Worm (Caenorhabditis elegans) whole organism, L4 larva: ENCODE data around the gene elo-8.

ENCODE experiments used
- F10B5.3 ChIP-seq: sonication (generic microtip); optimal IDR thresholded peaks from 2 replicates; lab custom pipeline; 2016; ENCODE audit warnings: mild to moderate bottlenecking, missing genetic modification characterization, missing compliant biosample characterization
- F26F4.8 ChIP-seq: fragments of 200-800 bp; sonication (Bioruptor generic); conservative IDR thresholded peaks from 2 replicates; pipeline ENCODE4 v1.3.6; 2022; ENCODE audit warnings: missing genetic modification characterization, missing compliant biosample characterization
- F44E2.7 ChIP-seq: fragments of 200-800 bp; sonication (Bioruptor generic); IDR thresholded peaks from 2 replicates; pipeline ENCODE4 v2.1.2; 2022; ENCODE audit warnings: missing genetic modification characterization, missing compliant biosample characterization
- R02D3.7 ChIP-seq: fragments of 150-350 bp; sonication (generic microtip); optimal IDR thresholded peaks from 3 replicates; lab custom pipeline; 2014; ENCODE audit warnings: missing biosample characterization, missing genetic modification characterization
- T20F7.1 ChIP-seq: fragments of 200-800 bp; sonication (Bioruptor generic); optimal IDR thresholded peaks from 2 replicates; lab custom pipeline; 2018; ENCODE audit warnings: mild to moderate bottlenecking, missing genetic modification characterization, missing compliant biosample characterization
- Y105C5A.15 ChIP-seq: fragments of 200-800 bp; sonication (Bioruptor generic); IDR thresholded peaks from 2 replicates; pipeline ENCODE4 v1.3.6; 2022; ENCODE audit warnings: missing genetic modification characterization, missing compliant biosample characterization
- Y48G9A.11 ChIP-seq: fragments of 200-800 bp; sonication (Bioruptor generic); IDR thresholded peaks from 2 replicates; pipeline ENCODE4 v1.3.6; 2022; ENCODE audit warnings: missing genetic modification reagents, missing genetic modification characterization, missing compliant biosample characterization
- aha-1 ChIP-seq: fragments of 150-350 bp; peaks from one replicate; lab custom pipeline; 2014; ENCODE audit warnings: missing biosample characterization, missing genetic modification characterization
- ama-1 ChIP-seq: fragments of 150-350 bp; optimal IDR thresholded peaks from 2 replicates; lab custom pipeline; 2014; ENCODE audit warnings: inconsistent platforms, mixed read lengths
- arid-1 ChIP-seq: fragments of 200-800 bp; sonication (Bioruptor generic); conservative IDR thresholded peaks from 2 replicates; pipeline ENCODE4 v1.3.6; 2022; ENCODE audit warnings: missing genetic modification reagents, missing genetic modification characterization, missing compliant biosample characterization
- attf-4 ChIP-seq: sonication (generic microtip); optimal IDR thresholded peaks from 3 replicates; lab custom pipeline; 2017; ENCODE audit warnings: missing biosample characterization, missing genetic modification characterization
- ceh-32 ChIP-seq: sonication (generic microtip); optimal IDR thresholded peaks from 2 replicates; lab custom pipeline; 2016; ENCODE audit warnings: mild to moderate bottlenecking, missing genetic modification characterization, missing compliant biosample characterization; ENCODE audit not compliant: poor library complexity
- ceh-62 ChIP-seq: sonication (generic microtip); optimal IDR thresholded peaks from 2 replicates; lab custom pipeline; 2017; ENCODE audit warnings: missing biosample characterization, missing genetic modification characterization
- ctbp-1 ChIP-seq: fragments of 200-800 bp; sonication (Bioruptor generic); IDR thresholded peaks from 2 replicates; pipeline ENCODE4 v1.3.6; 2022; ENCODE audit warnings: missing genetic modification reagents, missing genetic modification characterization, missing compliant biosample characterization
- daf-8 ChIP-seq: fragments of 200-800 bp; sonication (Bioruptor generic); IDR thresholded peaks from 2 replicates; pipeline ENCODE4 v1.3.6; 2022; ENCODE audit warnings: missing genetic modification characterization, missing compliant biosample characterization
- dmd-6 ChIP-seq: fragments of 200-800 bp; sonication (Bioruptor generic); IDR thresholded peaks from 2 replicates; pipeline ENCODE4 v1.3.6; 2022; ENCODE audit warnings: missing genetic modification reagents, missing genetic modification characterization, missing compliant biosample characterization
- dmd-8 ChIP-seq: fragments of 200-800 bp; sonication (Bioruptor generic); IDR thresholded peaks from 2 replicates; pipeline ENCODE4 v1.3.6; 2022; ENCODE audit warnings: missing genetic modification characterization, missing compliant biosample characterization
- duxl-1 ChIP-seq: sonication (generic microtip); optimal IDR thresholded peaks from 2 replicates; lab custom pipeline; 2016; ENCODE audit warnings: mild to moderate bottlenecking, missing genetic modification characterization, moderate library complexity, missing compliant biosample characterization; ENCODE audit not compliant: poor library complexity
- dve-1 ChIP-seq: sonication (generic microtip); optimal IDR thresholded peaks from 2 replicates; lab custom pipeline; 2017; ENCODE audit warnings: antibody characterized with exemption, mild to moderate bottlenecking, missing genetic modification characterization, missing compliant biosample characterization; ENCODE audit not compliant: insufficient read depth
- egl-43 ChIP-seq: fragments of 200-800 bp; sonication (Bioruptor generic); IDR thresholded peaks from 2 replicates; pipeline ENCODE4 v1.3.6; 2022; ENCODE audit warnings: missing genetic modification reagents, missing genetic modification characterization, missing compliant biosample characterization
- fos-1 ChIP-seq: fragments of 150-350 bp; optimal IDR thresholded peaks from 2 replicates; lab custom pipeline; 2014; ENCODE audit warnings: missing biosample characterization, missing genetic modification characterization
- hif-1 ChIP-seq, 2 experiments: sonication (generic microtip); optimal IDR thresholded peaks; 2 replicates each; lab custom pipeline; 2016 to 2017; ENCODE audit warnings: missing compliant biosample characterization in 2 of 2, missing genetic modification characterization in 2 of 2, missing genetic modification reagents in 2 of 2, missing genotype in 2 of 2, mild to moderate bottlenecking in 1 of 2
- hlh-30 ChIP-seq: sonication (generic microtip); optimal IDR thresholded peaks from 2 replicates; lab custom pipeline; 2017; ENCODE audit warnings: antibody characterized with exemption, mild to moderate bottlenecking, missing genetic modification characterization, missing compliant biosample characterization; ENCODE audit not compliant: insufficient read depth
- lim-7 ChIP-seq: fragments of 200-800 bp; sonication (Bioruptor generic); IDR thresholded peaks from 2 replicates; pipeline ENCODE4 v1.3.6; 2022; ENCODE audit warnings: missing genetic modification characterization, missing compliant biosample characterization
- lin-13 ChIP-seq: fragments of 150-350 bp; optimal IDR thresholded peaks from 2 replicates; lab custom pipeline; 2014; ENCODE audit warnings: missing biosample characterization, missing genetic modification reagents, missing genetic modification characterization
- lin-38 ChIP-seq: fragments of 200-800 bp; sonication (Bioruptor generic); IDR thresholded peaks from 2 replicates; pipeline ENCODE4 v1.3.6; 2022; ENCODE audit warnings: missing genetic modification reagents, missing genetic modification characterization, missing compliant biosample characterization
- mdt-29 ChIP-seq: fragments of 200-800 bp; sonication (Bioruptor generic); IDR thresholded peaks from 2 replicates; pipeline ENCODE4 v1.3.6; 2022; ENCODE audit warnings: missing genetic modification reagents, missing genetic modification characterization, missing compliant biosample characterization
- mep-1 ChIP-seq: fragments of 150-350 bp; sonication (generic microtip); optimal IDR thresholded peaks from 3 replicates; lab custom pipeline; 2014; ENCODE audit warnings: missing biosample characterization, missing genetic modification characterization
- mes-2 ChIP-seq: sonication (generic microtip); optimal IDR thresholded peaks from 2 replicates; lab custom pipeline; 2016; ENCODE audit warnings: missing genotype, mild to moderate bottlenecking, missing genetic modification characterization, missing compliant biosample characterization; ENCODE audit not compliant: poor library complexity, severe bottlenecking
- nhr-102 ChIP-seq: sonication (generic microtip); optimal IDR thresholded peaks from 2 replicates; lab custom pipeline; 2016; ENCODE audit warnings: mild to moderate bottlenecking, missing genetic modification characterization, moderate library complexity, missing compliant biosample characterization
- nhr-237 ChIP-seq: sonication (generic microtip); optimal IDR thresholded peaks from 2 replicates; lab custom pipeline; 2017; ENCODE audit warnings: missing biosample characterization, missing genetic modification characterization
- nhr-28 ChIP-seq: fragments of 150-350 bp; optimal IDR thresholded peaks from 2 replicates; lab custom pipeline; 2014; ENCODE audit warnings: missing biosample characterization, missing genetic modification characterization
- nhr-77 ChIP-seq: fragments of 150-350 bp; optimal IDR thresholded peaks from 2 replicates; lab custom pipeline; 2014; ENCODE audit warnings: missing biosample characterization, missing genetic modification characterization
- pha-4 ChIP-seq, 2 experiments: fragments of 150-350 bp in 1 of 2; fragments of 200-800 bp in 1 of 2; sonication (Bioruptor generic) in 1 of 2; IDR thresholded peaks in 1 of 2; optimal IDR thresholded peaks in 1 of 2; 2 replicates each; pipeline versions ENCODE4 v1.3.6 to Lab custom; 2014 to 2022; ENCODE audit warnings: missing genetic modification characterization in 2 of 2, missing genetic modification reagents in 2 of 2, missing biosample characterization in 1 of 2, missing compliant biosample characterization in 1 of 2
- sdz-12 ChIP-seq: fragments of 200-800 bp; sonication (Bioruptor generic); optimal IDR thresholded peaks from 2 replicates; lab custom pipeline; 2018; ENCODE audit warnings: mild to moderate bottlenecking, missing genetic modification characterization, missing compliant biosample characterization
- skn-1 ChIP-seq: fragments of 150-350 bp; optimal IDR thresholded peaks from 2 replicates; lab custom pipeline; 2014; ENCODE audit warnings: missing biosample characterization, missing genetic modification characterization
- snpc-1.2 ChIP-seq: fragments of 200-800 bp; sonication (Bioruptor generic); IDR thresholded peaks from 2 replicates; pipeline ENCODE4 v1.3.6; 2022; ENCODE audit warnings: missing genetic modification reagents, missing genetic modification characterization, missing compliant biosample characterization
- snpc-4 ChIP-seq: fragments of 150-350 bp; optimal IDR thresholded peaks from 2 replicates; lab custom pipeline; 2014; ENCODE audit warnings: missing biosample characterization, missing genetic modification characterization
- tra-1 ChIP-seq: fragments of 200-800 bp; sonication (Bioruptor generic); IDR thresholded peaks from 2 replicates; pipeline ENCODE4 v1.3.6; 2022; ENCODE audit warnings: missing genetic modification reagents, missing genetic modification characterization, missing compliant biosample characterization
- unc-130 ChIP-seq: sonication (generic microtip); optimal IDR thresholded peaks from 2 replicates; lab custom pipeline; 2016; ENCODE audit warnings: missing genetic modification reagents, missing genetic modification characterization, missing compliant biosample characterization
- unc-39 ChIP-seq: sonication (generic microtip); optimal IDR thresholded peaks from 2 replicates; lab custom pipeline; 2017; ENCODE audit warnings: missing biosample characterization, missing genetic modification characterization
- unc-62 ChIP-seq, 3 experiments: fragments of 150-350 bp in 1 of 3; sonication (generic microtip); optimal IDR thresholded peaks in 2 of 3; peaks in 1 of 3; 1 replicate in 1 of 3; 2 replicates in 2 of 3; lab custom pipeline; 2014 to 2017; ENCODE audit warnings: missing biosample characterization in 3 of 3, missing genetic modification characterization in 3 of 3, missing genetic modification reagents in 3 of 3, missing genotype in 1 of 3
- vab-7 ChIP-seq: fragments of 200-800 bp; sonication (Bioruptor generic); IDR thresholded peaks from 2 replicates; pipeline ENCODE4 v1.3.6; 2022; ENCODE audit warnings: missing genetic modification reagents, missing genetic modification characterization, missing compliant biosample characterization
- zfp-3 ChIP-seq: fragments of 200-800 bp; sonication (Bioruptor generic); conservative IDR thresholded peaks from 2 replicates; pipeline ENCODE4 v1.3.6; 2022; ENCODE audit warnings: missing genetic modification reagents, missing genetic modification characterization, missing compliant biosample characterization
- zip-2 ChIP-seq: fragments of 150-350 bp; optimal IDR thresholded peaks from 2 replicates; lab custom pipeline; 2014; ENCODE audit warnings: missing biosample characterization, missing genetic modification characterization

elo-8 gene

DNA sequence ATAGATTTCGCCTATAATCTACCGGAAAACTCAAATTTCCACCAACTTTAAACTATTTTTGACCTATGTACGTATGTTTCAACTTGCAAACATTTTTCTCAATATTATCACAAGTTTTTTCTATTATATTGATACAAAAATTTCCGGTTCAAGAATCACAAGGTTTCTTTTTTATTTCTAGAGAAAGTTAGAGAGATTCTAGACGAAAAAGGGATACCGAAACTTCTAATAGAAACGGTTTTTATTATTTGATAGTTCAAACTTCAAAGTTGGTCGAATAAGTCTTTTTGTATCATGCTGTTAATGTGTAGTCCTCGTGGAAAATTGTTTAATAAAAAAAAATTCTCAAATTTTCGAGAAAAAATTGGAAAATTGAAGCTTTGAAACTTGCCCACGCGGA, 23.2 kb upstream of the elo-8 start:
- TF ChIP-seq skn-1 (no peak), unc-62 (GFP tag; optimal IDR thresholded peaks at IDR 0.05 in 1 of 2; lab: Kevin White, UChicago) (peak in 1 of 2 experiments; percentile 21), unc-62 (tag; optimal IDR thresholded peaks at IDR 0.05; lab: Kevin White, UChicago) (no peak), tra-1 (GFP tag; lab: Robert Waterston, UW) (no peak), dve-1 (tag; lab: Kevin White, UChicago) (peak; percentile 22), snpc-4 (tag; lab: Kevin White, UChicago) (no peak), unc-39 (tag; lab: Kevin White, UChicago) (no peak), zip-2 (no peak), nhr-28 (tag; lab: Kevin White, UChicago) (peak; percentile 12), snpc-1.2 (GFP tag; lab: Robert Waterston, UW) (no peak), dmd-8 (GFP tag; lab: Robert Waterston, UW) (no peak), Y48G9A.11 (no peak), sdz-12 (no peak), lim-7 (GFP tag; lab: Robert Waterston, UW) (no peak), lin-38 (GFP tag; lab: Robert Waterston, UW) (no peak), nhr-102 (tag; lab: Kevin White, UChicago) (no peak), nhr-77 (no peak), ceh-32 (tag; lab: Kevin White, UChicago) (no peak), F10B5.3 (tag; lab: Kevin White, UChicago) (no peak), aha-1 (tag; lab: Kevin White, UChicago) (peak; percentile 17), mep-1 (tag; lab: Kevin White, UChicago) (peak; percentile 27), dmd-6 (0 out of 2 replicates have a peak, but pooled peaks have one; percentile 11), nhr-237 (tag; lab: Kevin White, UChicago) (no peak), mdt-29 (GFP tag; lab: Robert Waterston, UW) (no peak), F44E2.7 (no peak), duxl-1 (tag; lab: Kevin White, UChicago) (no peak), T20F7.1 (GFP tag; lab: Kevin White, UChicago) (peak; percentile 8), zfp-3 (GFP tag; lab: Robert Waterston, UW) (no peak), R02D3.7 (tag; lab: Kevin White, UChicago) (no peak), ctbp-1 (GFP tag; lab: Robert Waterston, UW) (no peak), fos-1 (no peak), hlh-30 (tag; lab: Kevin White, UChicago) (peak; percentile 58), F26F4.8 (no peak), attf-4 (tag; lab: Kevin White, UChicago) (no peak), arid-1 (GFP tag; lab: Robert Waterston, UW) (no peak)
- TF ChIP-seq, all 104 proteins: peak for 8

DNA sequence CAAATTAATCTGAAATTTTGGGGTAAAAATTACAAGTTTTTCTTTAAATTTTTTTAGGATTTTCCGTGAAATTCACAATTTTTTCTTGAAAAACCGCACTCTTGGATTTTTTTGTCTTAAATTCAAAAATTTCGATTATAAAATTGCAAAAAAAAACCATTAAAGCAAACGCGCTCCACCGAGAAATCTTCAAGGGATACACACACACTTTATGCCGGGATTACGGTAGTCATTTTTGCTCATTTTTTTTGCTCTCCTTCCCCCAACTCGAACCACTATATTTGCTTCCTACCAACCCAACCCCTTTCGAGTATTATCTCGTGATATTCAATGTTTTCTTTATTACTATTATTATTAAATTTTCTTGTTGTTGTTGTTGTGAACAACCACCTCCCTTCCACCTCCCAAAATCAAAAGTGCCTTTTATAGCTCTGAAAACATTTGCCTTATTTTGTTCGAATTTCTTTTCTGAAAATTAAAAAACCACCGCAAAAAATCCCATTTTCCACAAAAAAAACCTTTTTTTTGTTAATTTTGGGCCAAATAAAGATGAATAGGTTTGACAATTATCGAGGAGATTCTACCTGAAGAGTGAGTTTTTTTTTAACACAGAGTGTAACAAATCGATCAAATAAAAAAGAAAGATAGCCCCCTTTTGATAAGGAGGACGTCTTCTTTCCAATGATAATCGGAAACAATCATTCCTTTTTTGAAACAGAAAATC, 20.0 kb upstream of the elo-8 start, which contains the start of gene Y47D3A.32:
TSS of gene Y47D3A.32 (plus strand) at position 674 of the 724 bp plus-strand sequence.
- TF ChIP-seq hif-1 (tag; optimal IDR thresholded peaks at IDR 0.05; lab: Kevin White, UChicago): no peak
- peak; percentile 26; the same call in 1 of the 2 replicates for TF ChIP-seq pha-4 (GFP tag; IDR thresholded peaks at IDR 0.05; lab: Robert Waterston, UW)
- TF ChIP-seq pha-4 (tag; optimal IDR thresholded peaks at IDR 0.05; lab: Kevin White, UChicago): no peak
- no peak for TF ChIP-seq ceh-62
- TF ChIP-seq ctbp-1 (GFP tag; lab: Robert Waterston, UW): 0 out of 2 replicates have a peak, but pooled peaks have one; percentile 26
- peak; percentile 34; the same call in 1 of the 2 replicates for TF ChIP-seq Y48G9A.11
- TF ChIP-seq sdz-12: no peak
- TF ChIP-seq F10B5.3 (tag; lab: Kevin White, UChicago): no peak
- TF ChIP-seq lim-7 (GFP tag; lab: Robert Waterston, UW): 0 out of 2 replicates have a peak, but pooled peaks have one; percentile 56
- TF ChIP-seq lin-13: no peak
- TF ChIP-seq vab-7 (GFP tag; lab: Robert Waterston, UW): 0 out of 2 replicates have a peak, but pooled peaks have one; percentile 25
- TF ChIP-seq mep-1 (tag; lab: Kevin White, UChicago): peak; percentile 33
- TF ChIP-seq mes-2: peak; percentile 22
- TF ChIP-seq lin-38 (GFP tag; lab: Robert Waterston, UW): peak; percentile 49
- TF ChIP-seq daf-8 (GFP tag; lab: Robert Waterston, UW): no peak
- TF ChIP-seq Y105C5A.15 (GFP tag; lab: Robert Waterston, UW): 0 out of 2 replicates have a peak, but pooled peaks have one; percentile 2
- TF ChIP-seq dve-1 (tag; lab: Kevin White, UChicago): no peak
- no peak for TF ChIP-seq unc-62 (GFP tag; optimal IDR thresholded peaks at IDR 0.05 in 1 of 2; lab: Kevin White, UChicago)
- TF ChIP-seq unc-62 (tag; optimal IDR thresholded peaks at IDR 0.05; lab: Kevin White, UChicago): no peak
- TF ChIP-seq ama-1 (lab: Kevin White, UChicago): no peak
- no peak for TF ChIP-seq egl-43 (GFP tag; lab: Robert Waterston, UW)
- no peak for TF ChIP-seq unc-130 (GFP tag; lab: Kevin White, UChicago)
